Worm (Caenorhabditis elegans): ENCODE data around the gene ZK105.14.

DNA sequence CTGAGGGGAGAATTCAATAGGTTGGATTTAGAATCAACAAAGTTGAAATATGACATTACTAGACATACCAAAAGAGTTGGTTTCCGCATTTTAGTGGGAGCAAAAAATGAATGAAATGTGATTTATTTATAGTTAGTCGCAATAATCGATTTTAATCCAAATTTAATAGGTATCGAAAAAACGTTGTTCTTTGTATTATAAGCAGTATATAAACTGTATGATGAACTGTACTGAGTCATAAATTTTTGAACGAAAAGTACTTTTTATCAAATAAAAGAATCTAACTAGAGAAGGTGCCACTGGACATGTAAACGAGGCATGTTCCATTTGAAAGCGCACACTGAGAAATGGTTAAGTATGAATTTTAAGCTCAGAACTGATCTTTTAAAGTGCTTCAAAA, 32.0 kb downstream of the ZK105.14 start, which contains the start of gene C12D5.9:
- TF ChIP-seq ztf-29 (GFP tag; IDR thresholded peaks at IDR 0.05): no peak
- TF ChIP-seq cog-1 (tag; optimal IDR thresholded peaks at IDR 0.05): no peak
